Worm (Caenorhabditis elegans) whole organism, mixed stage, embryonic: ENCODE data around the gene ddl-1.

Experiments
- M03D4.4 ChIP-seq: sonication (generic microtip); optimal IDR thresholded peaks from 2 replicates; lab custom pipeline; 2017; ENCODE audit warnings: mild to moderate bottlenecking, missing genetic modification characterization, missing compliant biosample characterization
- bed-3 ChIP-seq: fragments of 200-800 bp; sonication (Bioruptor generic); optimal IDR thresholded peaks from 3 replicates; lab custom pipeline; 2018; ENCODE audit warnings: mild to moderate bottlenecking, missing genetic modification characterization, moderate library complexity, missing compliant biosample characterization
- blmp-1 ChIP-seq: fragments of 150-350 bp; optimal IDR thresholded peaks from 2 replicates; lab custom pipeline; 2014; ENCODE audit warnings: missing biosample characterization, missing genetic modification characterization
- ceh-39 ChIP-seq: fragments of 150-350 bp; optimal IDR thresholded peaks from 2 replicates; lab custom pipeline; 2014; ENCODE audit warnings: missing biosample characterization, missing genetic modification characterization
- ceh-43 ChIP-seq: fragments of 200-800 bp; sonication (Bioruptor generic); optimal IDR thresholded peaks from 2 replicates; lab custom pipeline; 2018; ENCODE audit warnings: mild to moderate bottlenecking, missing genetic modification characterization, moderate library complexity, missing compliant biosample characterization
- ceh-83 ChIP-seq: fragments of 200-800 bp; sonication (Bioruptor generic); optimal IDR thresholded peaks from 2 replicates; lab custom pipeline; 2018; ENCODE audit warnings: mild to moderate bottlenecking, missing genetic modification characterization, missing compliant biosample characterization
- ces-1 ChIP-seq: fragments of 150-350 bp; optimal IDR thresholded peaks from 2 replicates; lab custom pipeline; 2014; ENCODE audit warnings: missing biosample characterization, missing genetic modification reagents, missing genetic modification characterization
- cnd-1 ChIP-seq: fragments of 200-800 bp; sonication (Bioruptor generic); optimal IDR thresholded peaks from 2 replicates; lab custom pipeline; 2018; ENCODE audit warnings: mild to moderate bottlenecking, missing genetic modification characterization, missing compliant biosample characterization
- drap-1 ChIP-seq: fragments of 200-800 bp; sonication (Bioruptor generic); optimal IDR thresholded peaks from 3 replicates; lab custom pipeline; 2018; ENCODE audit warnings: mild to moderate bottlenecking, missing genetic modification characterization, missing compliant biosample characterization
- elt-1 ChIP-seq: sonication (generic microtip); optimal IDR thresholded peaks from 2 replicates; lab custom pipeline; 2017; ENCODE audit warnings: missing genetic modification characterization, mild to moderate bottlenecking, missing compliant biosample characterization, antibody characterized with exemption, moderate library complexity, borderline replicate concordance; ENCODE audit not compliant: insufficient read depth
- elt-3 ChIP-seq: fragments of 150-350 bp; optimal IDR thresholded peaks from 2 replicates; lab custom pipeline; 2014; ENCODE audit warnings: missing biosample characterization, missing genetic modification characterization
- flh-1 ChIP-seq: fragments of 200-800 bp; sonication (Bioruptor generic); optimal IDR thresholded peaks from 2 replicates; lab custom pipeline; 2018; ENCODE audit warnings: mild to moderate bottlenecking, missing genetic modification characterization, moderate library complexity, missing compliant biosample characterization
- ham-2 ChIP-seq: fragments of 200-800 bp; sonication (Bioruptor generic); optimal IDR thresholded peaks from 2 replicates; lab custom pipeline; 2018; ENCODE audit warnings: mild to moderate bottlenecking, missing genetic modification characterization, missing compliant biosample characterization
- hlh-1 ChIP-seq: fragments of 150-350 bp; optimal IDR thresholded peaks from 2 replicates; lab custom pipeline; 2014; ENCODE audit warnings: missing biosample characterization, missing genetic modification reagents, missing genetic modification characterization
- lin-13 ChIP-seq: fragments of 150-350 bp; optimal IDR thresholded peaks from 2 replicates; lab custom pipeline; 2014; ENCODE audit warnings: missing biosample characterization, missing genetic modification characterization
- lin-32 ChIP-seq: fragments of 200-800 bp; sonication (Bioruptor generic); optimal IDR thresholded peaks from 2 replicates; lab custom pipeline; 2018; ENCODE audit warnings: mild to moderate bottlenecking, missing genetic modification characterization, missing compliant biosample characterization
- lsy-2 ChIP-seq: fragments of 150-350 bp; optimal IDR thresholded peaks from 2 replicates; lab custom pipeline; 2014; ENCODE audit warnings: missing biosample characterization, missing genetic modification characterization
- mab-5 ChIP-seq: fragments of 150-350 bp; optimal IDR thresholded peaks from 2 replicates; lab custom pipeline; 2014; ENCODE audit warnings: missing biosample characterization, missing genetic modification characterization
- mep-1 ChIP-seq: fragments of 150-350 bp; optimal IDR thresholded peaks from 2 replicates; lab custom pipeline; 2017; ENCODE audit warnings: missing biosample characterization, missing genetic modification reagents, missing genetic modification characterization, inconsistent platforms
- mls-2 ChIP-seq: sonication (generic microtip); optimal IDR thresholded peaks from 2 replicates; lab custom pipeline; 2016; ENCODE audit warnings: mild to moderate bottlenecking, missing genetic modification characterization, moderate library complexity, missing compliant biosample characterization
- nhr-12 ChIP-seq: fragments of 150-350 bp; optimal IDR thresholded peaks from 2 replicates; lab custom pipeline; 2014; ENCODE audit warnings: missing biosample characterization, missing genetic modification characterization
- nhr-2 ChIP-seq: fragments of 150-350 bp; optimal IDR thresholded peaks from 2 replicates; lab custom pipeline; 2014; ENCODE audit warnings: missing biosample characterization, missing genetic modification characterization
- nhr-28 ChIP-seq: fragments of 150-350 bp; optimal IDR thresholded peaks from 2 replicates; lab custom pipeline; 2014; ENCODE audit warnings: missing biosample characterization, missing genetic modification characterization
- nhr-76 ChIP-seq: sonication (generic microtip); optimal IDR thresholded peaks from 2 replicates; lab custom pipeline; 2017; ENCODE audit warnings: missing biosample characterization, missing genetic modification characterization
- pha-4 ChIP-seq: fragments of 150-350 bp; optimal IDR thresholded peaks from 2 replicates; lab custom pipeline; 2018; ENCODE audit warnings: missing biosample characterization, missing genetic modification reagents, missing genetic modification characterization
- sem-2 ChIP-seq: fragments of 200-800 bp; sonication (Bioruptor generic); optimal IDR thresholded peaks from 2 replicates; lab custom pipeline; 2018; ENCODE audit warnings: mild to moderate bottlenecking, missing genetic modification characterization, missing compliant biosample characterization
- snpc-4 ChIP-seq: fragments of 150-350 bp; optimal IDR thresholded peaks from 2 replicates; lab custom pipeline; 2014; ENCODE audit warnings: missing biosample characterization, missing genetic modification characterization
- sptf-1 ChIP-seq: sonication (generic microtip); optimal IDR thresholded peaks from 2 replicates; lab custom pipeline; 2017; ENCODE audit warnings: mild to moderate bottlenecking, missing genetic modification characterization, moderate library complexity, missing compliant biosample characterization
- tbx-8 ChIP-seq: fragments of 200-800 bp; sonication (Bioruptor generic); optimal IDR thresholded peaks from 2 replicates; lab custom pipeline; 2018; ENCODE audit warnings: mild to moderate bottlenecking, missing genetic modification characterization, moderate library complexity, missing compliant biosample characterization
- unc-120 ChIP-seq: sonication (generic microtip); optimal IDR thresholded peaks from 2 replicates; lab custom pipeline; 2017; ENCODE audit warnings: missing genetic modification characterization, missing compliant biosample characterization; ENCODE audit not compliant: poor library complexity, severe bottlenecking
- unc-39 ChIP-seq: fragments of 150-350 bp; optimal IDR thresholded peaks from 2 replicates; lab custom pipeline; 2014; ENCODE audit warnings: missing biosample characterization, missing genetic modification characterization
- unc-62 ChIP-seq: fragments of 150-350 bp; optimal IDR thresholded peaks from 2 replicates; lab custom pipeline; 2014; ENCODE audit warnings: missing biosample characterization, missing genetic modification reagents, missing genetic modification characterization
- zip-8 ChIP-seq: fragments of 150-350 bp; optimal IDR thresholded peaks from 2 replicates; lab custom pipeline; 2014; ENCODE audit warnings: missing biosample characterization, missing genetic modification characterization
- ztf-11 ChIP-seq: fragments of 150-350 bp; optimal IDR thresholded peaks from 2 replicates; lab custom pipeline; 2014; ENCODE audit warnings: missing biosample characterization, missing genetic modification characterization

Gene ddl-1

ce11 chrII:5659675-5660074, 11.5 kb upstream of the ddl-1 start, which contains the start of gene fut-3:
Gene fut-3 (minus strand): TSS chrII:5659775.
- TF ChIP-seq ces-1, result no peak
- TF ChIP-seq cnd-1 (tag; lab: Kevin White, UChicago), result no peak
- no peak for TF ChIP-seq M03D4.4 (tag; lab: Kevin White, UChicago)
- no peak for TF ChIP-seq tbx-8
- no peak for TF ChIP-seq sptf-1 (tag; lab: Kevin White, UChicago)
- no peak for TF ChIP-seq unc-62
- TF ChIP-seq blmp-1 (tag; lab: Kevin White, UChicago), result no peak
- TF ChIP-seq mep-1 (tag; lab: Kevin White, UChicago), result no peak
- TF ChIP-seq nhr-12 (tag; lab: Kevin White, UChicago), result no peak
- TF ChIP-seq sem-2, result no peak
- TF ChIP-seq lin-13 (tag; lab: Kevin White, UChicago), result no peak
- no peak for TF ChIP-seq nhr-2 (tag; lab: Kevin White, UChicago)
- no peak for TF ChIP-seq unc-120
- no peak for TF ChIP-seq mls-2
- no peak for TF ChIP-seq bed-3 (GFP tag; lab: Kevin White, UChicago)
- TF ChIP-seq unc-39, result no peak
- TF ChIP-seq nhr-28 (tag; lab: Kevin White, UChicago), result no peak
- no peak for TF ChIP-seq drap-1 (GFP tag; lab: Kevin White, UChicago)
- no peak for TF ChIP-seq snpc-4 (tag; lab: Kevin White, UChicago)
- TF ChIP-seq elt-1 (tag; lab: Kevin White, UChicago), result no peak
- TF ChIP-seq, all 35 proteins: peak for 0

- no peak for TF ChIP-seq bed-3 (GFP tag; lab: Kevin White, UChicago)
- TF ChIP-seq nhr-12 (tag; lab: Kevin White, UChicago), result no peak
- no peak for TF ChIP-seq lin-13 (tag; lab: Kevin White, UChicago)
- no peak for TF ChIP-seq pha-4
Observed at ce11 chrII:5654215-5654614, 6.0 kb upstream of the ddl-1 start, which contains the start of gene F59E12.1. Gene F59E12.1 (plus strand): TSS chrII:5654515.

- TF ChIP-seq cnd-1 (tag; lab: Kevin White, UChicago) (no peak), ztf-11 (no peak), tbx-8 (no peak), ham-2 (no peak), nhr-28 (tag; lab: Kevin White, UChicago) (no peak), mls-2 (no peak), snpc-4 (tag; lab: Kevin White, UChicago) (no peak), ceh-39 (tag; lab: Kevin White, UChicago) (no peak), mab-5 (no peak), elt-1 (tag; lab: Kevin White, UChicago) (no peak), ceh-83 (GFP tag; lab: Kevin White, UChicago) (no peak), flh-1 (GFP tag; lab: Kevin White, UChicago) (no peak), unc-39 (no peak)
Observed at ce11 chrII:5652334-5652733, 4.2 kb upstream of the ddl-1 start, which contains the start of gene bli-2. Gene bli-2 (minus strand): TSS chrII:5652434.

ce11 chrII:5651426-5651825, 3.3 kb upstream of the ddl-1 start:
- TF ChIP-seq zip-8 (tag; lab: Kevin White, UChicago), result no peak
- no peak for TF ChIP-seq flh-1 (GFP tag; lab: Kevin White, UChicago)
- TF ChIP-seq ztf-11, result no peak
- TF ChIP-seq nhr-76 (tag; lab: Kevin White, UChicago), result no peak
- TF ChIP-seq cnd-1 (tag; lab: Kevin White, UChicago), result no peak
- no peak for TF ChIP-seq sem-2
- no peak for TF ChIP-seq mep-1 (tag; lab: Kevin White, UChicago)
- no peak for TF ChIP-seq nhr-2 (tag; lab: Kevin White, UChicago)
- TF ChIP-seq blmp-1 (tag; lab: Kevin White, UChicago), result no peak
- TF ChIP-seq snpc-4 (tag; lab: Kevin White, UChicago), result no peak
- TF ChIP-seq mab-5, result no peak
- TF ChIP-seq unc-62, result no peak
- TF ChIP-seq unc-39, result no peak

ce11 chrII:5649236-5650004, 1.2 kb upstream of the ddl-1 start, which contains the start of the genes sam-4, F59E12.17 and zyg-1:
Gene sam-4 (minus strand): TSS chrII:5649286.
Gene F59E12.17 (minus strand): TSS chrII:5649470.
Gene zyg-1 (plus strand): TSS chrII:5649748.
- TF ChIP-seq cnd-1 (tag; lab: Kevin White, UChicago) (no peak), mab-5 (no peak), ces-1 (no peak), drap-1 (GFP tag; lab: Kevin White, UChicago) (no peak), mls-2 (no peak), sem-2 (no peak), nhr-76 (tag; lab: Kevin White, UChicago) (no peak), elt-3 (tag; lab: Kevin White, UChicago) (no peak), pha-4 (peak; percentile 28), ceh-39 (tag; lab: Kevin White, UChicago) (peak; percentile 96), unc-62 (peak; percentile 1), M03D4.4 (tag; lab: Kevin White, UChicago) (no peak), mep-1 (tag; lab: Kevin White, UChicago) (peak; percentile 88), tbx-8 (no peak), lin-13 (tag; lab: Kevin White, UChicago) (peak; percentile 6), flh-1 (GFP tag; lab: Kevin White, UChicago) (no peak), ham-2 (no peak), nhr-12 (tag; lab: Kevin White, UChicago) (no peak), sptf-1 (tag; lab: Kevin White, UChicago) (peak; percentile 32), ceh-43 (no peak), nhr-2 (tag; lab: Kevin White, UChicago) (peak; percentile 23), ceh-83 (GFP tag; lab: Kevin White, UChicago) (no peak), nhr-28 (tag; lab: Kevin White, UChicago) (no peak), hlh-1 (tag; lab: Kevin White, UChicago) (peak; percentile 76), blmp-1 (tag; lab: Kevin White, UChicago) (no peak), lsy-2 (tag; lab: Kevin White, UChicago) (peak; percentile 80), unc-120 (no peak), elt-1 (tag; lab: Kevin White, UChicago) (no peak), bed-3 (GFP tag; lab: Kevin White, UChicago) (no peak), zip-8 (tag; lab: Kevin White, UChicago) (no peak), lin-32 (GFP tag; lab: Kevin White, UChicago) (no peak)
